Worm (Caenorhabditis elegans) whole organism, late embryonic: ENCODE data around the gene srr-9.

Experiments
- ceh-30 ChIP-seq: fragments of 150-350 bp; optimal IDR thresholded peaks from 2 replicates; lab custom pipeline; 2014; ENCODE audit warnings: missing biosample characterization, missing genetic modification characterization
- fkh-6 ChIP-seq: sonication (generic microtip); optimal IDR thresholded peaks from 2 replicates; lab custom pipeline; 2016; ENCODE audit warnings: missing genetic modification characterization, missing compliant biosample characterization
- hlh-13 ChIP-seq: fragments of 200-800 bp; sonication (Bioruptor generic); optimal IDR thresholded peaks from 2 replicates; lab custom pipeline; 2018; ENCODE audit warnings: mild to moderate bottlenecking, missing genetic modification characterization, missing compliant biosample characterization
- madf-2 ChIP-seq: sonication (generic microtip); optimal IDR thresholded peaks from 2 replicates; lab custom pipeline; 2017; ENCODE audit warnings: missing genetic modification characterization, missing compliant biosample characterization
- nhr-11 ChIP-seq: fragments of 150-350 bp; optimal IDR thresholded peaks from 2 replicates; lab custom pipeline; 2014; ENCODE audit warnings: missing biosample characterization, missing genetic modification characterization
- sdc-2 ChIP-seq: sonication (generic microtip); optimal IDR thresholded peaks from 2 replicates; lab custom pipeline; 2016; ENCODE audit warnings: missing genotype, missing genetic modification characterization, missing compliant biosample characterization
- unc-55 ChIP-seq: sonication (generic microtip); optimal IDR thresholded peaks from 2 replicates; lab custom pipeline; 2017; ENCODE audit warnings: missing biosample characterization, missing genetic modification reagents, missing genetic modification characterization

DNA sequence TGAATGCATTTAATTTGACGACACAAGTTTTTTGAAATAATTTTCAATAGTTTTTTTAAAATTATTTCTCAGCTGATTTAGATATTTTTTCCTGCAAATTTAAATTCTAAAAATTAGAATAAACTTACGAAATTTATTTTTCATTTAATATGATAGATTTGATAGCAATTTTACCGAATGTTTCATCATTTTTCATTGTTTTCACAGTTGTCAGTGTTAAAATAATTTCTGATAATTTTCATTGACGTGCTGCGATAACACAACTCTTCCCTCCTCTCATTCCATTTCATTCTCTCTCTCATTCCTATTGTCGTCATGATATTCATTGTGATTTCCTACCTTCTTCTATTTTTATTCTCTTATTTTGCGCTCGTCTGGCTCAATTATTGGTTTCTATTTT is 22.4 kb downstream of the srr-9 start, which contains the start of gene hint-3:
- no peak for TF ChIP-seq ceh-30
- TF ChIP-seq hlh-13 (GFP tag; lab: Kevin White, UChicago), result no peak
- TF ChIP-seq fkh-6 (tag; lab: Kevin White, UChicago), result no peak
- TF ChIP-seq sdc-2, result no peak
- TF ChIP-seq unc-55, result no peak
- TF ChIP-seq nhr-11 (tag; lab: Kevin White, UChicago), result no peak
- no peak for TF ChIP-seq madf-2 (tag; lab: Kevin White, UChicago)
